Worm (Caenorhabditis elegans) whole organism, midembryonic: Measurements from ENCODE around the gene F19B10.1.

Source experiments
- T22C8.4 ChIP-seq: fragments of 200-800 bp; sonication (Bioruptor generic); IDR thresholded peaks from 2 replicates; pipeline ENCODE4 v1.3.6; 2022; ENCODE audit warnings: missing genetic modification characterization, missing compliant biosample characterization
- cog-1 ChIP-seq: sonication (generic microtip); optimal IDR thresholded peaks from 2 replicates; lab custom pipeline; 2016; ENCODE audit warnings: missing genetic modification characterization, missing compliant biosample characterization
- flt-1 ChIP-seq: fragments of 200-800 bp; sonication (Bioruptor generic); IDR thresholded peaks from 2 replicates; pipeline ENCODE4 v1.3.6; 2022; ENCODE audit warnings: missing genetic modification characterization, missing compliant biosample characterization
- klf-2 ChIP-seq: fragments of 200-800 bp; sonication (Bioruptor generic); conservative IDR thresholded peaks from 2 replicates; pipeline ENCODE4 v1.3.6; 2022; ENCODE audit warnings: missing genetic modification reagents, missing genetic modification characterization, missing compliant biosample characterization
- med-1 ChIP-seq: sonication (generic microtip); optimal IDR thresholded peaks from 2 replicates; lab custom pipeline; 2017; ENCODE audit warnings: missing genetic modification characterization, mild to moderate bottlenecking, missing compliant biosample characterization, antibody characterized with exemption, missing genetic modification reagents; ENCODE audit not compliant: insufficient read depth
- ref-1 ChIP-seq: fragments of 200-800 bp; sonication (Bioruptor generic); conservative IDR thresholded peaks from 2 replicates; pipeline ENCODE4 v1.3.6; 2022; ENCODE audit warnings: missing genetic modification reagents, missing genetic modification characterization, missing compliant biosample characterization
- tab-1 ChIP-seq: fragments of 200-800 bp; sonication (Bioruptor generic); IDR thresholded peaks from 2 replicates; pipeline ENCODE4 v1.3.6; 2022; ENCODE audit warnings: missing genetic modification characterization, missing compliant biosample characterization
- ztf-23 ChIP-seq: fragments of 200-800 bp; sonication (Bioruptor generic); IDR thresholded peaks from 2 replicates; pipeline ENCODE4 v1.3.6; 2022; ENCODE audit warnings: missing genetic modification reagents, missing genetic modification characterization, missing compliant biosample characterization
- ztf-29 ChIP-seq: fragments of 200-800 bp; sonication (Bioruptor generic); IDR thresholded peaks from 2 replicates; pipeline ENCODE4 v1.3.6; 2022; ENCODE audit warnings: missing genetic modification reagents, missing genetic modification characterization, missing compliant biosample characterization

DNA sequence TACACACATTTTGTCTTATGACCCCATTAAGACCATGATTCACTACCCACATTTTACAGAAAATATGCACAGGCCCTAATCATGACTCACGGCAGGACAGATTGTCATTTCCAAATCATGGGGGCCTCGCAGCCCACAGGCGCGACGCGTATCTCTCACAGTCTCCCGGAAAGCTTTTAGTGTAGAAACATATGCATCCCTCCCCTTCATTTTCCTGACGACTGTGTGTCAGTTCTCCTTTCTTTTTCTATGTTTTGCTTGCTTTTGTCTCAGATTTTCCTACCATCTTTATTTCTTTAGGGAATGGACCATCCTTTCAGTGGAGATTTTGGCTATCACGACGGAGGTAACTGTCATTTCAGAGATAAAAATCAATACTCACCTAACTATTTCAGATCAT, 41.8 kb upstream of the F19B10.1 start, which contains the start of gene M151.1:
- TF ChIP-seq flt-1 (GFP tag; lab: Robert Waterston, UW) = no peak
- no peak for TF ChIP-seq med-1 (GFP tag; lab: Kevin White, UChicago)
- no peak for TF ChIP-seq tab-1 (GFP tag; lab: Robert Waterston, UW)
- no peak for TF ChIP-seq ztf-23 (GFP tag; lab: Robert Waterston, UW)
- TF ChIP-seq cog-1 (tag; lab: Kevin White, UChicago) = no peak
- TF ChIP-seq klf-2 (GFP tag; lab: Robert Waterston, UW) = no peak
- no peak for TF ChIP-seq ref-1
- no peak for TF ChIP-seq ztf-29 (GFP tag; lab: Robert Waterston, UW)
- no peak for TF ChIP-seq T22C8.4
